Worm (Caenorhabditis elegans) whole organism, L1 larva: ENCODE measurements around the gene F38A1.13.

ENCODE experiments used
- aly-2 ChIP-seq: fragments of 150-350 bp; optimal IDR thresholded peaks from 2 replicates; lab custom pipeline; 2014; ENCODE audit warnings: missing biosample characterization, missing genetic modification characterization
- nhr-47 ChIP-seq: sonication (generic microtip); optimal IDR thresholded peaks from 2 replicates; lab custom pipeline; 2016; ENCODE audit warnings: mild to moderate bottlenecking, missing genetic modification characterization, moderate library complexity, missing compliant biosample characterization
- pqm-1 ChIP-seq: sonication (generic microtip); optimal IDR thresholded peaks from 3 replicates; lab custom pipeline; 2017; ENCODE audit warnings: missing biosample characterization, missing genetic modification characterization
- skn-1 ChIP-seq: fragments of 150-350 bp; optimal IDR thresholded peaks from 2 replicates; lab custom pipeline; 2014; ENCODE audit warnings: missing biosample characterization, missing genetic modification characterization
- unc-130 ChIP-seq: fragments of 150-350 bp; optimal IDR thresholded peaks from 2 replicates; lab custom pipeline; 2017; ENCODE audit warnings: missing biosample characterization, missing genetic modification characterization, inconsistent platforms

DNA sequence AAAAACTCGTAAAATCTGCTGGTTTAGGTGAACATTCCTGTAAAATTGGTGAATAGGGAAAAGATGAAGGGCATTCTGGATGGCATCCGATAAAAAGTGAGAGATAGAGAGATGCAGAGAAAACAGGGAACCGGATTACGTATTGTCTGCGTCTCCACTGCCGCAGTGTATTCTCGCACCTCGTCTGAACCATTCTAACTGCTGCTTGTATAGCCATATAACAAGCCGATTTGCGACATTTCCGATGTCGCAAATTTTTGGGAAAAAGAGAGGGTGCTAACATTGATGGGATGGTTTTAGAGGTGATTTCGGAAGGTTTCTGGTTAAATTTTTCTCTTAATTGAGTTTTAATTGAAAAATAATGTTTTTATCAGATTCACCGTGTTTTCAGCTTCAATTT, 43.9 kb upstream of the F38A1.13 start, which contains the start of gene W09G12.10:
- no peak for TF ChIP-seq aly-2 (tag; lab: Kevin White, UChicago)
- no peak for TF ChIP-seq unc-130 (tag; lab: Kevin White, UChicago)
- no peak for TF ChIP-seq nhr-47 (tag; lab: Kevin White, UChicago)
- TF ChIP-seq pqm-1 (tag; lab: Kevin White, UChicago), result no peak
- no peak for TF ChIP-seq skn-1
